Fruit fly (Drosophila melanogaster) whole organism, prepupa: Measurements from ENCODE around the gene elB.

Experiments
- Blimp-1 ChIP-seq: fragments of 200-800 bp; sonication (Bioruptor generic); optimal IDR thresholded peaks from 3 replicates; lab custom pipeline; 2017; ENCODE audit warnings: missing biosample characterization, missing genetic modification characterization, mild to moderate bottlenecking, moderate library complexity, missing genetic modification reagents
- CG16779 ChIP-seq: fragments of 200-800 bp; sonication (Bioruptor generic); optimal IDR thresholded peaks from 3 replicates; lab custom pipeline; 2017; ENCODE audit warnings: missing biosample characterization, mild to moderate bottlenecking, missing genetic modification characterization
- CG3919 ChIP-seq: fragments of 200-800 bp; sonication (Bioruptor generic); optimal IDR thresholded peaks from 3 replicates; lab custom pipeline; 2016; ENCODE audit warnings: missing biosample characterization, missing genetic modification characterization
- CG4318 ChIP-seq: fragments of 200-800 bp; sonication (Bioruptor generic); optimal IDR thresholded peaks from 3 replicates; lab custom pipeline; 2017; ENCODE audit warnings: missing biosample characterization, mild to moderate bottlenecking, missing genetic modification characterization
- CG6163 ChIP-seq: fragments of 200-800 bp; sonication (Bioruptor generic); IDR thresholded peaks from 3 replicates; pipeline ENCODE4 v1.3.6; 2022; ENCODE audit warnings: missing biosample characterization, missing genetic modification characterization
- Eip78C ChIP-seq: fragments of 200-800 bp; sonication (Bioruptor generic); peaks from one replicate; lab custom pipeline; 2016; ENCODE audit warnings: missing biosample characterization, missing genetic modification characterization
- Gug ChIP-seq: fragments of 200-800 bp; sonication (Bioruptor generic); IDR thresholded peaks from 2 replicates; pipeline ENCODE4 v1.3.6; 2022; ENCODE audit warnings: missing biosample characterization, missing genetic modification characterization
- OdsH ChIP-seq: fragments of 200-800 bp; sonication (Bioruptor generic); optimal IDR thresholded peaks from 3 replicates; lab custom pipeline; 2016; ENCODE audit warnings: missing biosample characterization, missing genetic modification characterization
- Smox ChIP-seq: fragments of 200-800 bp; sonication (Bioruptor generic); optimal IDR thresholded peaks from 3 replicates; lab custom pipeline; 2016; ENCODE audit warnings: missing biosample characterization, missing genetic modification characterization
- Sox14 ChIP-seq: fragments of 200-800 bp; sonication (Bioruptor generic); optimal IDR thresholded peaks from 3 replicates; lab custom pipeline; 2016; ENCODE audit warnings: missing biosample characterization, missing genetic modification characterization
- dac ChIP-seq: fragments of 200-800 bp; sonication (Bioruptor generic); optimal IDR thresholded peaks from 2 replicates; lab custom pipeline; 2017; ENCODE audit warnings: missing biosample characterization, mild to moderate bottlenecking, missing genetic modification characterization
- spab ChIP-seq: fragments of 200-800 bp; sonication (Bioruptor generic); optimal IDR thresholded peaks from 2 replicates; lab custom pipeline; 2017; ENCODE audit warnings: missing biosample characterization, mild to moderate bottlenecking, missing genetic modification characterization, missing genetic modification reagents
- ss ChIP-seq, 2 experiments: fragments of 200-800 bp; sonication (Bioruptor generic); optimal IDR thresholded peaks; 2 replicates in 1 of 2; 3 replicates in 1 of 2; lab custom pipeline; 2017 to 2018; ENCODE audit warnings: mild to moderate bottlenecking in 2 of 2, missing biosample characterization in 2 of 2, missing genetic modification characterization in 2 of 2, moderate library complexity in 1 of 2

- TF ChIP-seq CG6163 (no peak), OdsH (GFP tag; lab: Kevin White, UChicago) (no peak), CG4318 (GFP tag; lab: Kevin White, UChicago) (no peak), Sox14 (no peak), CG3919 (GFP tag; lab: Kevin White, UChicago) (no peak), dac (GFP tag; lab: Kevin White, UChicago) (no peak), Blimp-1 (GFP tag; lab: Kevin White, UChicago) (no peak), ss (GFP tag; optimal IDR thresholded peaks at IDR 0.05; lab: Kevin White, UChicago) (no peak), spab (no peak), CG16779 (tag; lab: Kevin White, UChicago) (no peak), Gug (GFP tag; lab: Robert Waterston, UW) (no peak), Eip78C (GFP tag; lab: Kevin White, UChicago) (no peak), Smox (GFP tag; lab: Kevin White, UChicago) (no peak)
Observed at dm6 chr2L:14356279-14356678, 53.1 kb downstream of the elB start.
